Fruit fly (Drosophila melanogaster): ENCODE measurements around the gene Hgsnat.

DNA sequence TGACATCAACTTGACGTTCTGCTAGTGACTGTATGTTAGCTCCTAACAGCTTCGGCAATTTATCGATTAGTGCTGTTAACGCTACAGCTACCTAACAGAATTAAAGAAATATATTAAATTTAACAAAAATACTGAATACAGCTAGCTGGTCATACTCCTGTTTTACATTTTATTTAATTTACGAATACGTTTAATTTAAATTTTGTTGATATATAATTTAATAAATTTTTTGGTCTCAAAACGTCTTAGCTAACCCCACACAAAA is 19.5 kb downstream of the Hgsnat start, which contains the start of gene CG44774:
- no peak for TF ChIP-seq lola (GFP tag; optimal IDR thresholded peaks at IDR 0.05)
- TF ChIP-seq Abd-B (GFP tag; optimal IDR thresholded peaks at IDR 0.05) = no peak
